Fruit fly (Drosophila melanogaster) whole organism, embryonic: ENCODE data around the gene I-2.
A peak's percentile ranks its signal among the peaks of the same experiment; 100 is the strongest.

Experiments
- CG10147 ChIP-seq: fragments of 200-800 bp; sonication (Bioruptor generic); optimal IDR thresholded peaks from 2 replicates; lab custom pipeline; 2019; ENCODE audit warnings: missing biosample characterization, mild to moderate bottlenecking, missing genetic modification characterization, moderate library complexity
- CG10366 ChIP-seq: fragments of 200-800 bp; sonication (Bioruptor generic); IDR thresholded peaks from 2 replicates; pipeline ENCODE4 v1.3.6; 2022; ENCODE audit warnings: missing biosample characterization, missing genetic modification characterization
- CG11093 ChIP-seq: fragments of 200-800 bp; sonication (Bioruptor generic); IDR thresholded peaks from 3 replicates; pipeline ENCODE4 v1.3.6; 2022; ENCODE audit warnings: missing biosample characterization, missing genetic modification characterization
- CG11723 ChIP-seq: fragments of 200-800 bp; sonication (Bioruptor generic); optimal IDR thresholded peaks from 2 replicates; lab custom pipeline; 2017; ENCODE audit warnings: missing biosample characterization, mild to moderate bottlenecking, missing genetic modification characterization
- CG13894 ChIP-seq: fragments of 200-800 bp; sonication (Bioruptor generic); optimal IDR thresholded peaks from 3 replicates; lab custom pipeline; 2018; ENCODE audit warnings: missing biosample characterization, mild to moderate bottlenecking, missing genetic modification characterization, moderate library complexity
- CG14667 ChIP-seq: fragments of 200-800 bp; sonication (Bioruptor generic); IDR thresholded peaks from 2 replicates; pipeline ENCODE4 v1.3.6; 2022; ENCODE audit warnings: missing biosample characterization, missing genetic modification characterization
- CG1603 ChIP-seq: fragments of 200-800 bp; sonication (Bioruptor generic); optimal IDR thresholded peaks from 2 replicates; lab custom pipeline; 2019; ENCODE audit warnings: missing biosample characterization, mild to moderate bottlenecking, missing genetic modification characterization, moderate library complexity
- CG17186 ChIP-seq: fragments of 200-800 bp; sonication (Bioruptor generic); optimal IDR thresholded peaks from 3 replicates; lab custom pipeline; 2017; ENCODE audit warnings: missing biosample characterization, missing genetic modification reagents, missing genetic modification characterization
- CG17612 ChIP-seq: fragments of 200-800 bp; sonication (Bioruptor generic); IDR thresholded peaks from 2 replicates; pipeline ENCODE4 v1.3.6; 2022; ENCODE audit warnings: missing biosample characterization, missing genetic modification characterization
- CG1792 ChIP-seq: fragments of 200-800 bp; sonication (Bioruptor generic); optimal IDR thresholded peaks from 2 replicates; lab custom pipeline; 2016; ENCODE audit warnings: missing biosample characterization, missing genetic modification characterization
- CG32532 ChIP-seq: fragments of 200-800 bp; sonication (Bioruptor generic); IDR thresholded peaks from 2 replicates; pipeline ENCODE4 v1.3.6; 2022; ENCODE audit warnings: missing biosample characterization, missing genetic modification characterization
- CG32767 ChIP-seq: fragments of 200-800 bp; sonication (Bioruptor generic); IDR thresholded peaks from 2 replicates; pipeline ENCODE4 v1.3.6; 2022; ENCODE audit warnings: missing biosample characterization, missing genetic modification characterization
- CG3838 ChIP-seq: fragments of 200-800 bp; sonication (Bioruptor generic); optimal IDR thresholded peaks from 3 replicates; lab custom pipeline; 2016; ENCODE audit warnings: missing biosample characterization, missing genetic modification characterization
- CG4424 ChIP-seq: fragments of 200-800 bp; sonication (Bioruptor generic); optimal IDR thresholded peaks from 3 replicates; lab custom pipeline; 2016; ENCODE audit warnings: missing biosample characterization, missing genetic modification characterization
- CG6272 ChIP-seq: fragments of 200-800 bp; sonication (Bioruptor generic); IDR thresholded peaks from 2 replicates; pipeline ENCODE4 v1.3.6; 2022; ENCODE audit warnings: missing biosample characterization, missing genetic modification characterization
- CG6654 ChIP-seq: fragments of 200-800 bp; sonication (Bioruptor generic); optimal IDR thresholded peaks from 2 replicates; lab custom pipeline; 2017; ENCODE audit warnings: missing biosample characterization, mild to moderate bottlenecking, missing genetic modification characterization
- CG6689 ChIP-seq: fragments of 200-800 bp; sonication (Bioruptor generic); IDR thresholded peaks from 2 replicates; pipeline ENCODE4 v1.3.6; 2022; ENCODE audit warnings: missing biosample characterization, missing genetic modification characterization
- CG6791 ChIP-seq: fragments of 200-800 bp; sonication (Bioruptor generic); IDR thresholded peaks from 3 replicates; pipeline ENCODE4 v1.3.6; 2022; ENCODE audit warnings: missing biosample characterization, missing genetic modification characterization; ENCODE audit not compliant: partially characterized antibody
- CG7271 ChIP-seq: fragments of 200-800 bp; sonication (Bioruptor generic); optimal IDR thresholded peaks from 2 replicates; lab custom pipeline; 2018; ENCODE audit warnings: missing biosample characterization, mild to moderate bottlenecking, missing genetic modification characterization, moderate library complexity
- CG9817 ChIP-seq: fragments of 200-800 bp; sonication (Bioruptor generic); optimal IDR thresholded peaks from 2 replicates; lab custom pipeline; 2018; ENCODE audit warnings: missing biosample characterization, mild to moderate bottlenecking, missing genetic modification characterization, moderate library complexity
- CHES-1-like ChIP-seq: fragments of 200-800 bp; sonication (Bioruptor generic); optimal IDR thresholded peaks from 2 replicates; lab custom pipeline; 2016; ENCODE audit warnings: missing biosample characterization, missing genetic modification characterization
- Dad ChIP-seq: fragments of 200-800 bp; sonication (Bioruptor generic); optimal IDR thresholded peaks from 3 replicates; lab custom pipeline; 2016; ENCODE audit warnings: missing biosample characterization, missing genetic modification characterization
- Dek ChIP-seq: fragments of 200-800 bp; sonication (Bioruptor generic); optimal IDR thresholded peaks from 3 replicates; lab custom pipeline; 2019; ENCODE audit warnings: missing biosample characterization, mild to moderate bottlenecking, missing genetic modification characterization, moderate library complexity
- Drgx ChIP-seq: fragments of 200-800 bp; sonication (Bioruptor generic); IDR thresholded peaks from 2 replicates; pipeline ENCODE4 v1.3.6; 2022; ENCODE audit warnings: missing biosample characterization, missing genetic modification characterization
- Sox102F ChIP-seq: fragments of 200-800 bp; sonication (Bioruptor generic); optimal IDR thresholded peaks from 2 replicates; lab custom pipeline; 2018; ENCODE audit warnings: missing biosample characterization, mild to moderate bottlenecking, missing genetic modification characterization, moderate library complexity
- Xrp1 ChIP-seq: fragments of 200-800 bp; sonication (Bioruptor generic); IDR thresholded peaks from 2 replicates; pipeline ENCODE4 v1.3.6; 2022; ENCODE audit warnings: missing biosample characterization, missing genetic modification characterization
- ara ChIP-seq: fragments of 200-800 bp; sonication (Bioruptor generic); IDR thresholded peaks from 2 replicates; pipeline ENCODE4 v1.3.6; 2022; ENCODE audit warnings: missing biosample characterization, missing genetic modification characterization
- az2 ChIP-seq: fragments of 200-800 bp; sonication (Bioruptor generic); optimal IDR thresholded peaks from 3 replicates; lab custom pipeline; 2016; ENCODE audit warnings: missing biosample characterization, missing genetic modification characterization
- cato ChIP-seq: fragments of 200-800 bp; sonication (Bioruptor generic); optimal IDR thresholded peaks from 2 replicates; lab custom pipeline; 2016; ENCODE audit warnings: missing biosample characterization, missing genetic modification characterization, borderline replicate concordance
- ci ChIP-seq: fragments of 200-800 bp; sonication (Bioruptor generic); IDR thresholded peaks from 3 replicates; pipeline ENCODE4 v1.3.6; 2022; ENCODE audit warnings: missing biosample characterization, missing genetic modification characterization
- crc ChIP-seq: fragments of 200-800 bp; sonication (Bioruptor generic); optimal IDR thresholded peaks from 2 replicates; lab custom pipeline; 2016; ENCODE audit warnings: missing biosample characterization, missing genetic modification characterization
- crp ChIP-seq, 2 experiments: fragments of 200-800 bp; sonication (Bioruptor generic); optimal IDR thresholded peaks; 2 replicates in 1 of 2; 3 replicates in 1 of 2; lab custom pipeline; 2017; ENCODE audit warnings: missing biosample characterization in 2 of 2, missing genetic modification characterization in 2 of 2, mild to moderate bottlenecking in 1 of 2, moderate library complexity in 1 of 2
- exex ChIP-seq: fragments of 200-800 bp; sonication (Bioruptor generic); optimal IDR thresholded peaks from 4 replicates; lab custom pipeline; 2018; ENCODE audit warnings: missing biosample characterization, mild to moderate bottlenecking, missing genetic modification characterization, moderate library complexity
- gro ChIP-seq: fragments of 200-800 bp; sonication (Bioruptor generic); optimal IDR thresholded peaks from 2 replicates; lab custom pipeline; 2016; ENCODE audit warnings: missing biosample characterization, missing genetic modification characterization
- gt ChIP-seq: fragments of 200-800 bp; sonication (Bioruptor generic); IDR thresholded peaks from 2 replicates; pipeline ENCODE4 v1.3.6; 2022; ENCODE audit warnings: missing biosample characterization, missing genetic modification characterization
- hkb ChIP-seq, 2 experiments: fragments of 200-800 bp in 1 of 2; fragments of >200 bp in 1 of 2; sonication (Bioruptor generic) in 1 of 2; IDR thresholded peaks in 1 of 2; optimal IDR thresholded peaks in 1 of 2; 2 replicates each; pipeline versions ENCODE4 v1.3.6 to Lab custom; 2017 to 2022; ENCODE audit warnings: missing biosample characterization in 1 of 2, missing genetic modification characterization in 1 of 2
- klu ChIP-seq: fragments of 200-800 bp; sonication (Bioruptor generic); IDR thresholded peaks from 2 replicates; pipeline ENCODE4 v1.3.6; 2022; ENCODE audit warnings: missing biosample characterization, missing genetic modification characterization
- org-1 ChIP-seq: fragments of 200-800 bp; sonication (Bioruptor generic); optimal IDR thresholded peaks from 2 replicates; lab custom pipeline; 2017; ENCODE audit warnings: missing biosample characterization, missing genetic modification characterization
- peb ChIP-seq: fragments of 200-800 bp; sonication (Bioruptor generic); IDR thresholded peaks from 2 replicates; pipeline ENCODE4 v1.3.6; 2022; ENCODE audit warnings: missing biosample characterization, missing genetic modification characterization
- ro ChIP-seq: fragments of 200-800 bp; sonication (Bioruptor generic); IDR thresholded peaks from 2 replicates; pipeline ENCODE4 v1.3.6; 2022; ENCODE audit warnings: missing biosample characterization, missing genetic modification characterization
- sc ChIP-seq, 3 experiments: fragments of >200 bp in 2 of 3; fragments of 200-800 bp in 1 of 3; sonication (Bioruptor generic) in 1 of 3; optimal IDR thresholded peaks; 2 replicates in 2 of 3; 3 replicates in 1 of 3; lab custom pipeline; 2017; ENCODE audit warnings: mild to moderate bottlenecking in 1 of 3, missing biosample characterization in 1 of 3, missing genetic modification characterization in 1 of 3, missing genetic modification reagents in 1 of 3
- sna ChIP-seq: fragments of 200-800 bp; sonication (Bioruptor generic); IDR thresholded peaks from 2 replicates; pipeline ENCODE4 v1.3.6; 2022; ENCODE audit warnings: missing biosample characterization, missing genetic modification characterization; ENCODE audit not compliant: partially characterized antibody
- so ChIP-seq: fragments of 200-800 bp; sonication (Bioruptor generic); IDR thresholded peaks from 3 replicates; pipeline ENCODE4 v1.3.6; 2022; ENCODE audit warnings: missing biosample characterization, missing genetic modification characterization
- stc ChIP-seq: fragments of 200-800 bp; sonication (Bioruptor generic); IDR thresholded peaks from 2 replicates; pipeline ENCODE4 v1.3.6; 2022; ENCODE audit warnings: missing biosample characterization, missing genetic modification characterization
- tin ChIP-seq: fragments of 200-800 bp; sonication (Bioruptor generic); optimal IDR thresholded peaks from 3 replicates; lab custom pipeline; 2016; ENCODE audit warnings: missing biosample characterization, missing genetic modification characterization
- trh ChIP-seq: fragments of 200-800 bp; sonication (Bioruptor generic); optimal IDR thresholded peaks from 2 replicates; lab custom pipeline; 2016; ENCODE audit warnings: missing biosample characterization, missing genetic modification characterization
- ttk ChIP-seq: fragments of 200-800 bp; sonication (Bioruptor generic); IDR thresholded peaks from 2 replicates; pipeline ENCODE4 v2.1.2; 2022; ENCODE audit warnings: missing biosample characterization, missing genetic modification characterization
- vnd ChIP-seq: fragments of 200-800 bp; sonication (Bioruptor generic); IDR thresholded peaks from 3 replicates; pipeline ENCODE4 v1.3.6; 2022; ENCODE audit warnings: missing biosample characterization, missing genetic modification characterization; ENCODE audit not compliant: partially characterized antibody

The I-2 gene

dm6 chr3L:9856430-9857218 is 20.0 kb upstream of the I-2 start (continued):
- TF ChIP-seq az2 (GFP tag; lab: Kevin White, UChicago) (peak; percentile 84), CG9817 (tag; lab: Kevin White, UChicago) (peak; percentile 63), gro (GFP tag; lab: Kevin White, UChicago) (no peak), sc (optimal IDR thresholded peaks at IDR 0.05; lab: Kevin White, UChicago) (no peak), sc (GFP tag; optimal IDR thresholded peaks at IDR 0.05; lab: Kevin White, UChicago) (peak; percentile 79), CG4424 (GFP tag; lab: Kevin White, UChicago) (peak; percentile 73), CG10366 (peak; percentile 67), CG1603 (peak; percentile 42), CG11093 (GFP tag; lab: Robert Waterston, UW) (peak; percentile 75), ci (GFP tag; lab: Robert Waterston, UW) (peak; percentile 82; the same call in 1 of the 3 replicates), CG14667 (GFP tag; lab: Robert Waterston, UW) (peak; percentile 72), CG7271 (tag; lab: Kevin White, UChicago) (peak; percentile 86), CG6791 (no peak), so (peak; percentile 80; the same call in 2 of the 3 replicates), CG13894 (tag; lab: Kevin White, UChicago) (no peak), Drgx (GFP tag; lab: Robert Waterston, UW) (peak; percentile 39; the same call in 1 of the 2 replicates), Dek (tag; lab: Kevin White, UChicago) (peak; percentile 55), CG17612 (GFP tag; lab: Robert Waterston, UW) (peak; percentile 49; the same call in 1 of the 2 replicates), ara (GFP tag; lab: Robert Waterston, UW) (peak; percentile 85), gt (GFP tag; lab: Robert Waterston, UW) (peak; percentile 82), vnd (no peak), Dad (GFP tag; lab: Kevin White, UChicago) (no peak), hkb (optimal IDR thresholded peaks at IDR 0.05; lab: Kevin White, UChicago) (no peak), hkb (GFP tag; IDR thresholded peaks at IDR 0.05; lab: Robert Waterston, UW) (peak; percentile 83), CG3838 (GFP tag; lab: Kevin White, UChicago) (no peak), CG1792 (no peak), Xrp1 (GFP tag; lab: Robert Waterston, UW) (peak; percentile 94), tin (GFP tag; lab: Kevin White, UChicago) (peak; percentile 72), CG32767 (GFP tag; lab: Robert Waterston, UW) (peak; percentile 82), crp (GFP tag; optimal IDR thresholded peaks at IDR 0.05; lab: Kevin White, UChicago) (no peak), ro (GFP tag; lab: Robert Waterston, UW) (peak; percentile 66), klu (GFP tag; lab: Robert Waterston, UW) (peak; percentile 41; the same call in 1 of the 2 replicates), stc (peak; percentile 92), cato (GFP tag; lab: Kevin White, UChicago) (peak; percentile 65), CG11723 (GFP tag; lab: Kevin White, UChicago) (peak; percentile 38), exex (tag; lab: Kevin White, UChicago) (peak; percentile 18), CG6654 (peak; percentile 34), CG10147 (GFP tag; lab: Kevin White, UChicago) (peak; percentile 67), peb (GFP tag; lab: Robert Waterston, UW) (peak; percentile 80), org-1 (GFP tag; lab: Kevin White, UChicago) (peak; percentile 48), CG6689 (peak; percentile 88), CG32532 (GFP tag; lab: Robert Waterston, UW) (peak; percentile 72), crc (GFP tag; lab: Kevin White, UChicago) (no peak), sna (no peak), CG6272 (GFP tag; lab: Robert Waterston, UW) (peak; percentile 69; the same call in 1 of the 2 replicates), ttk (GFP tag; lab: Robert Waterston, UW) (peak; percentile 85), Sox102F (GFP tag; lab: Kevin White, UChicago) (peak; percentile 90), trh (peak; percentile 35), CHES-1-like (GFP tag; lab: Kevin White, UChicago) (no peak), CG17186 (GFP tag; lab: Kevin White, UChicago) (peak; percentile 25)
